Fruit fly (Drosophila melanogaster) whole organism, prepupa: ENCODE data around the gene CG7430.

Source experiments
- CG11902 ChIP-seq: fragments of 200-800 bp; sonication (Bioruptor generic); optimal IDR thresholded peaks from 3 replicates; lab custom pipeline; 2016; ENCODE audit warnings: missing biosample characterization, missing genetic modification characterization
- CG3032 ChIP-seq: fragments of 200-800 bp; optimal IDR thresholded peaks from 2 replicates; lab custom pipeline; 2019; ENCODE audit warnings: missing biosample characterization, mild to moderate bottlenecking, missing genetic modification characterization, moderate library complexity
- CG8119 ChIP-seq: fragments of 200-800 bp; sonication (Bioruptor generic); IDR thresholded peaks from 3 replicates; pipeline ENCODE4 v1.3.6; 2022; ENCODE audit warnings: missing biosample characterization, missing genetic modification characterization
- CG8319 ChIP-seq: fragments of 200-800 bp; sonication (Bioruptor generic); optimal IDR thresholded peaks from 3 replicates; lab custom pipeline; 2016; ENCODE audit warnings: missing biosample characterization, missing genetic modification characterization
- CG8632 ChIP-seq: fragments of 200-800 bp; sonication (Bioruptor generic); optimal IDR thresholded peaks from 3 replicates; lab custom pipeline; 2016; ENCODE audit warnings: missing biosample characterization, missing genetic modification characterization
- Gug ChIP-seq: fragments of 200-800 bp; sonication (Bioruptor generic); IDR thresholded peaks from 2 replicates; pipeline ENCODE4 v1.3.6; 2022; ENCODE audit warnings: missing biosample characterization, missing genetic modification characterization
- Hr38 ChIP-seq: sonication (Bioruptor generic); optimal IDR thresholded peaks from 2 replicates; lab custom pipeline; 2016; ENCODE audit warnings: missing biosample characterization, missing genetic modification characterization
- Hr39 ChIP-seq: fragments of 200-800 bp; sonication (Bioruptor generic); optimal IDR thresholded peaks from 2 replicates; lab custom pipeline; 2016; ENCODE audit warnings: missing biosample characterization, missing genetic modification characterization
- Sox102F ChIP-seq: fragments of 200-800 bp; sonication (Bioruptor generic); optimal IDR thresholded peaks from 2 replicates; lab custom pipeline; 2016; ENCODE audit warnings: missing biosample characterization, mild to moderate bottlenecking, missing genetic modification characterization
- Sox15 ChIP-seq: fragments of 200-800 bp; sonication (Bioruptor generic); optimal IDR thresholded peaks from 3 replicates; lab custom pipeline; 2016; ENCODE audit warnings: missing biosample characterization, missing genetic modification characterization
- fkh ChIP-seq: fragments of 200-800 bp; sonication (Bioruptor generic); optimal IDR thresholded peaks from 3 replicates; lab custom pipeline; 2017; ENCODE audit warnings: missing biosample characterization, mild to moderate bottlenecking, missing genetic modification characterization, moderate library complexity
- salr ChIP-seq, 2 experiments: fragments of 200-800 bp; sonication (Bioruptor generic); optimal IDR thresholded peaks; 3 replicates each; lab custom pipeline; 2016 to 2018; ENCODE audit warnings: missing biosample characterization in 2 of 2, missing genetic modification characterization in 2 of 2, mild to moderate bottlenecking in 1 of 2
- spab ChIP-seq: fragments of 200-800 bp; sonication (Bioruptor generic); optimal IDR thresholded peaks from 2 replicates; lab custom pipeline; 2017; ENCODE audit warnings: missing biosample characterization, mild to moderate bottlenecking, missing genetic modification characterization, missing genetic modification reagents
- ss ChIP-seq, 2 experiments: fragments of 200-800 bp; sonication (Bioruptor generic); optimal IDR thresholded peaks; 2 replicates in 1 of 2; 3 replicates in 1 of 2; lab custom pipeline; 2017 to 2018; ENCODE audit warnings: mild to moderate bottlenecking in 2 of 2, missing biosample characterization in 2 of 2, missing genetic modification characterization in 2 of 2, moderate library complexity in 1 of 2

DNA sequence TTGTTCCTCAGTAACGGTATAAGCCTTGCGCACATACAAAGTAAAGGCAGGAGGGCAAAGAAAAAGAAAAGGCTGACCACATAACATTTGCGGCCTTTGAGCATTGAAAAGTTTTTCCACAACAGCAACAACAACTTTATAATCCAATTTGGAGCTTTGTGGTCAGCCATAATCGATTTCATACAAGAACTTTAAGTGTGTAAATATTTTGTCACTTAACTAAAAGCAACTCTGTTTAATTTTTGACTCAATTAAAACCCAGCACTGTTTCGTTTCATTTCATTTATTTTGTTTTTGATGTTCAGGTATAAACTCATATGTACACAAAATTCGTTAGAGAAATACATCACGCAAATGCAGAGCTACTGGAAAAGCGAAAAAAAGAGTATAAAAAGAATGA lies 49.2 kb upstream of the CG7430 start, which contains the start of gene CG42816:
- TF ChIP-seq Hr38 (no peak), Hr39 (GFP tag; lab: Kevin White, UChicago) (no peak), CG8632 (GFP tag; lab: Kevin White, UChicago) (no peak), spab (no peak), CG8319 (no peak), Gug (GFP tag; lab: Robert Waterston, UW) (no peak), fkh (GFP tag; lab: Kevin White, UChicago) (no peak), Sox15 (GFP tag; lab: Kevin White, UChicago) (no peak), ss (GFP tag; optimal IDR thresholded peaks at IDR 0.05; lab: Kevin White, UChicago) (no peak), Sox102F (no peak), CG3032 (tag; lab: Kevin White, UChicago) (no peak), CG11902 (no peak), salr (GFP tag; optimal IDR thresholded peaks at IDR 0.05; lab: Kevin White, UChicago) (no peak), CG8119 (GFP tag; lab: Robert Waterston, UW) (no peak)
